Worm (Caenorhabditis elegans) whole organism, L3 larva: ENCODE data around the gene mrpl-44.

Experiments
- R02D3.7 ChIP-seq: fragments of 150-350 bp; optimal IDR thresholded peaks from 2 replicates; lab custom pipeline; 2014; ENCODE audit warnings: missing biosample characterization, missing genetic modification characterization
- ZK546.5 ChIP-seq: sonication (generic microtip); optimal IDR thresholded peaks from 2 replicates; lab custom pipeline; 2017; ENCODE audit warnings: missing biosample characterization, missing genetic modification characterization
- ama-1 ChIP-seq: fragments of 150-350 bp; optimal IDR thresholded peaks from 2 replicates; lab custom pipeline; 2018
- ceh-16 ChIP-seq: sonication (generic microtip); optimal IDR thresholded peaks from 2 replicates; lab custom pipeline; 2017; ENCODE audit warnings: missing biosample characterization, missing genetic modification characterization
- ceh-28 ChIP-seq: fragments of 150-350 bp; optimal IDR thresholded peaks from 2 replicates; lab custom pipeline; 2014; ENCODE audit warnings: missing biosample characterization, missing genetic modification reagents, missing genetic modification characterization
- ceh-82 ChIP-seq: fragments of 150-350 bp; optimal IDR thresholded peaks from 2 replicates; lab custom pipeline; 2014; ENCODE audit warnings: missing biosample characterization, missing genetic modification characterization
- ceh-9 ChIP-seq: sonication (generic microtip); optimal IDR thresholded peaks from 2 replicates; lab custom pipeline; 2018; ENCODE audit warnings: missing biosample characterization, missing genetic modification characterization
- daf-12 ChIP-seq: fragments of 150-350 bp; optimal IDR thresholded peaks from 2 replicates; lab custom pipeline; 2014; ENCODE audit warnings: missing biosample characterization, missing genetic modification reagents, missing genetic modification characterization
- egl-27 ChIP-seq: sonication (generic microtip); optimal IDR thresholded peaks from 4 replicates; lab custom pipeline; 2017; ENCODE audit warnings: missing biosample characterization, missing genetic modification reagents, missing genetic modification characterization
- egl-5 ChIP-seq: fragments of 150-350 bp; optimal IDR thresholded peaks from 2 replicates; lab custom pipeline; 2017; ENCODE audit warnings: missing biosample characterization, missing genetic modification reagents, missing genetic modification characterization, inconsistent platforms
- elt-1 ChIP-seq: fragments of 150-350 bp; optimal IDR thresholded peaks from 2 replicates; lab custom pipeline; 2014; ENCODE audit warnings: missing biosample characterization, missing genetic modification characterization
- elt-2 ChIP-seq: sonication (generic microtip); optimal IDR thresholded peaks from 2 replicates; lab custom pipeline; 2016; ENCODE audit warnings: missing genetic modification reagents, mild to moderate bottlenecking, missing genetic modification characterization, missing compliant biosample characterization
- elt-3 ChIP-seq, 3 experiments: fragments of 150-350 bp in 1 of 3; sonication (generic microtip) in 2 of 3; optimal IDR thresholded peaks; 2 replicates in 2 of 3; 4 replicates in 1 of 3; lab custom pipeline; 2014 to 2017; ENCODE audit warnings: missing biosample characterization in 3 of 3, missing genetic modification characterization in 3 of 3
- fkh-10 ChIP-seq: sonication (generic microtip); optimal IDR thresholded peaks from 2 replicates; lab custom pipeline; 2017; ENCODE audit warnings: missing biosample characterization, missing genetic modification reagents, missing genetic modification characterization
- fkh-2 ChIP-seq: fragments of 150-350 bp; optimal IDR thresholded peaks from 2 replicates; lab custom pipeline; 2014; ENCODE audit warnings: missing biosample characterization, missing genetic modification reagents, missing genetic modification characterization
- fos-1 ChIP-seq: fragments of 150-350 bp; optimal IDR thresholded peaks from 2 replicates; lab custom pipeline; 2014; ENCODE audit warnings: missing biosample characterization, missing genetic modification characterization
- jun-1 ChIP-seq: fragments of 150-350 bp; optimal IDR thresholded peaks from 2 replicates; lab custom pipeline; 2014; ENCODE audit warnings: missing biosample characterization, missing genetic modification reagents, missing genetic modification characterization
- lin-15B ChIP-seq: fragments of 150-350 bp; optimal IDR thresholded peaks from 2 replicates; lab custom pipeline; 2014; ENCODE audit warnings: missing biosample characterization, missing genetic modification characterization
- lin-39 ChIP-seq: fragments of 150-350 bp; optimal IDR thresholded peaks from 2 replicates; lab custom pipeline; 2018; ENCODE audit warnings: missing biosample characterization, missing genetic modification reagents, missing genetic modification characterization
- lsy-12 ChIP-seq: sonication (generic microtip); optimal IDR thresholded peaks from 2 replicates; lab custom pipeline; 2016; ENCODE audit warnings: mild to moderate bottlenecking, missing genetic modification characterization, missing compliant biosample characterization
- mdl-1 ChIP-seq: fragments of 150-350 bp; optimal IDR thresholded peaks from 2 replicates; lab custom pipeline; 2014; ENCODE audit warnings: missing biosample characterization, missing genetic modification characterization
- nfya-1 ChIP-seq: sonication (generic microtip); optimal IDR thresholded peaks from 2 replicates; lab custom pipeline; 2017; ENCODE audit warnings: missing genetic modification characterization, mild to moderate bottlenecking, missing compliant biosample characterization, antibody characterized with exemption, moderate library complexity; ENCODE audit not compliant: insufficient read depth
- nhr-23 ChIP-seq: fragments of 150-350 bp; optimal IDR thresholded peaks from 2 replicates; lab custom pipeline; 2014; ENCODE audit warnings: missing biosample characterization, missing genetic modification reagents, missing genetic modification characterization
- nhr-237 ChIP-seq: fragments of 150-350 bp; optimal IDR thresholded peaks from 2 replicates; lab custom pipeline; 2014; ENCODE audit warnings: missing biosample characterization, missing genetic modification characterization
- nhr-25 ChIP-seq: sonication (generic microtip); optimal IDR thresholded peaks from 2 replicates; lab custom pipeline; 2017; ENCODE audit warnings: missing biosample characterization, missing genetic modification characterization
- nhr-43 ChIP-seq: sonication (generic microtip); optimal IDR thresholded peaks from 2 replicates; lab custom pipeline; 2016; ENCODE audit warnings: mild to moderate bottlenecking, missing genetic modification characterization, missing compliant biosample characterization; ENCODE audit not compliant: poor library complexity, severe bottlenecking
- nhr-67 ChIP-seq: fragments of 150-350 bp; optimal IDR thresholded peaks from 2 replicates; lab custom pipeline; 2014; ENCODE audit warnings: missing biosample characterization, missing genetic modification characterization
- nhr-76 ChIP-seq: fragments of 150-350 bp; sonication (generic microtip); optimal IDR thresholded peaks from 5 replicates; lab custom pipeline; 2014; ENCODE audit warnings: missing biosample characterization, missing genetic modification characterization
- pha-4 ChIP-seq: fragments of 150-350 bp; optimal IDR thresholded peaks from 2 replicates; lab custom pipeline; 2014; ENCODE audit warnings: missing biosample characterization, missing genetic modification reagents, missing genetic modification characterization
- pqm-1 ChIP-seq: fragments of 150-350 bp; optimal IDR thresholded peaks from 2 replicates; lab custom pipeline; 2017; ENCODE audit warnings: missing biosample characterization, missing genetic modification characterization, inconsistent platforms
- sea-2 ChIP-seq: fragments of 150-350 bp; sonication (generic microtip); optimal IDR thresholded peaks from 4 replicates; lab custom pipeline; 2014; ENCODE audit warnings: missing biosample characterization, missing genetic modification reagents, missing genetic modification characterization
- snpc-4 ChIP-seq: fragments of 150-350 bp; optimal IDR thresholded peaks from 2 replicates; lab custom pipeline; 2014; ENCODE audit warnings: missing biosample characterization, missing genetic modification characterization
- unc-62 ChIP-seq: fragments of 150-350 bp; sonication (generic microtip); optimal IDR thresholded peaks from 4 replicates; lab custom pipeline; 2014; ENCODE audit warnings: missing biosample characterization, missing genetic modification reagents, missing genetic modification characterization
- zag-1 ChIP-seq: fragments of 150-350 bp; optimal IDR thresholded peaks from 2 replicates; lab custom pipeline; 2014; ENCODE audit warnings: missing biosample characterization, missing genetic modification characterization
- ztf-11 ChIP-seq: fragments of 150-350 bp; optimal IDR thresholded peaks from 2 replicates; lab custom pipeline; 2014; ENCODE audit warnings: missing biosample characterization, missing genetic modification characterization

The mrpl-44 gene

ce11 chrIII:9089325-9089823, at the start of gene mrpl-44, which contains the start of gene mccc-2:
TSS of gene mrpl-44 (minus strand) at chrIII:9089375.
TSS of gene mccc-2 (minus strand) at chrIII:9089375.
- TF ChIP-seq lin-15B (peak; percentile 45), elt-3 (tag; optimal IDR thresholded peaks at IDR 0.05; lab: Kevin White, UChicago) (no peak)

ce11 chrIII:9138601-9139000, 49.4 kb upstream of the mrpl-44 start, which contains the start of gene ZK512.7:
TSS of gene ZK512.7 (minus strand) at chrIII:9138701.
- no peak for TF ChIP-seq unc-62
- no peak for TF ChIP-seq ceh-16 (tag; lab: Kevin White, UChicago)
- no peak for TF ChIP-seq egl-27 (tag; lab: Kevin White, UChicago)
- no peak for TF ChIP-seq elt-1 (tag; lab: Kevin White, UChicago)
- no peak for TF ChIP-seq fkh-10 (GFP tag; lab: Kevin White, UChicago)
- TF ChIP-seq daf-12 = no peak
- no peak for TF ChIP-seq lsy-12 (tag; lab: Kevin White, UChicago)
- TF ChIP-seq egl-5 (tag; lab: Kevin White, UChicago) = no peak
- no peak for TF ChIP-seq lin-39 (tag; lab: Kevin White, UChicago)
- TF ChIP-seq ceh-28 = no peak
- no peak for TF ChIP-seq mdl-1
- no peak for TF ChIP-seq fos-1
- TF ChIP-seq ceh-9 = no peak
- no peak for TF ChIP-seq nfya-1
- TF ChIP-seq ceh-82 (tag; lab: Kevin White, UChicago) = no peak
- TF ChIP-seq nhr-23 (tag; lab: Kevin White, UChicago) = no peak

- TF ChIP-seq ceh-28 (no peak), nfya-1 (no peak), zag-1 (tag; lab: Kevin White, UChicago) (no peak), elt-3 (tag; optimal IDR thresholded peaks at IDR 0.05; lab: Kevin White, UChicago) (no peak), pha-4 (tag; lab: Kevin White, UChicago) (no peak), nhr-43 (no peak), nhr-76 (tag; lab: Kevin White, UChicago) (no peak), egl-27 (tag; lab: Kevin White, UChicago) (no peak), ceh-82 (tag; lab: Kevin White, UChicago) (no peak), nhr-25 (tag; lab: Kevin White, UChicago) (no peak), ama-1 (lab: Kevin White, UChicago) (no peak), nhr-23 (tag; lab: Kevin White, UChicago) (no peak), sea-2 (GFP tag; lab: Kevin White, UChicago) (no peak), ceh-9 (no peak), nhr-237 (no peak), lin-39 (tag; lab: Kevin White, UChicago) (no peak), lsy-12 (tag; lab: Kevin White, UChicago) (no peak)
Observed at ce11 chrIII:9136587-9136986, 47.4 kb upstream of the mrpl-44 start, which contains the start of gene eat-4. TSS of gene eat-4 (plus strand) at chrIII:9136887.

DNA sequence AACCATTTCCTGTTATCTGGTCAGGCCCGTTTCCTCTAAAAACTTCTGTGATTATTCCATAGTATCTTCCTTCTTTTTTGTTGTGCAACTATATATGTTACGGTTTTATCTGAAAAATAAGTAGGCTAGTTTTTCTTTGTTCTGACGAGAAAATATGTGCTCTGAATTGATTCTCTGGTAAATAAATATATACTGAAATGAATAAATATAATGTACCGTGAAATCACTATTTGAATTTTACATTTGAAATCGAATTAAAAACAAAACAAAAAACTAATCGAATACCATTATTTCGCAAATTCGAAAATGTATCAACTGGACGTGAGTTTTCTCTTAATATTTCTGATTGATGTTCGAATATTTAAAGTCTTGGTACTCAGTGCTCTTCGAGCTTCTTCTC, 41.4 kb upstream of the mrpl-44 start, which contains the start of gene ZK512.10:
TSS of gene ZK512.10 (plus strand) at position 301 of the 400 bp plus-strand sequence.
- no peak for TF ChIP-seq ceh-9
- no peak for TF ChIP-seq nhr-43
- TF ChIP-seq fkh-2 (tag; lab: Kevin White, UChicago) = no peak
- TF ChIP-seq elt-2 (tag; lab: Kevin White, UChicago) = no peak
- no peak for TF ChIP-seq lsy-12 (tag; lab: Kevin White, UChicago)
- no peak for TF ChIP-seq R02D3.7 (tag; lab: Kevin White, UChicago)
- TF ChIP-seq elt-3 (tag; optimal IDR thresholded peaks at IDR 0.05; lab: Kevin White, UChicago) = no peak
- TF ChIP-seq nfya-1 = no peak
- TF ChIP-seq nhr-67 (tag; lab: Kevin White, UChicago) = no peak
- no peak for TF ChIP-seq ztf-11 (tag; lab: Kevin White, UChicago)
- no peak for TF ChIP-seq nhr-76 (tag; lab: Kevin White, UChicago)
- no peak for TF ChIP-seq zag-1 (tag; lab: Kevin White, UChicago)
- no peak for TF ChIP-seq pqm-1 (tag; lab: Kevin White, UChicago)
- no peak for TF ChIP-seq ZK546.5
- TF ChIP-seq daf-12 = no peak
- no peak for TF ChIP-seq snpc-4 (tag; lab: Kevin White, UChicago)
- TF ChIP-seq jun-1 (tag; lab: Kevin White, UChicago) = no peak
